Fruit fly (Drosophila melanogaster): ENCODE measurements around the gene DNAlig3.

Gene DNAlig3

dm6 chr3R:12398620-12399247 is 2.9 kb downstream of the DNAlig3 start, which contains the start of gene Cyp9f3 (continued):
- TF ChIP-seq Doc2 (GFP tag; IDR thresholded peaks at IDR 0.05) (no peak), CG4820 (GFP tag; optimal IDR thresholded peaks at IDR 0.05) (no peak), oc (tag; optimal IDR thresholded peaks at IDR 0.05) (no peak), BEAF-32 (GFP tag; optimal IDR thresholded peaks at IDR 0.05) (no peak), CG30431 (GFP tag; optimal IDR thresholded peaks at IDR 0.05) (no peak), CG2199 (GFP tag; IDR thresholded peaks at IDR 0.05) (no peak), Xbp1 (GFP tag; optimal IDR thresholded peaks at IDR 0.05) (no peak), az2 (GFP tag; optimal IDR thresholded peaks at IDR 0.05) (no peak), CG6765 (GFP tag; optimal IDR thresholded peaks at IDR 0.05) (no peak)

dm6 chr3R:12398054-12398453 is 3.6 kb downstream of the DNAlig3 start:
- peak; percentile 18 for TF ChIP-seq CG34376 (GFP tag; optimal IDR thresholded peaks at IDR 0.05)
- TF ChIP-seq D19A (tag; optimal IDR thresholded peaks at IDR 0.05), result peak; percentile 17
- TF ChIP-seq exex (tag; optimal IDR thresholded peaks at IDR 0.05), result peak; percentile 86
- no peak for TF ChIP-seq Hand (GFP tag; optimal IDR thresholded peaks at IDR 0.05)
- no peak for TF ChIP-seq CG2129 (GFP tag; IDR thresholded peaks at IDR 0.05; ENCODE audit: partially characterized antibody)
- no peak for TF ChIP-seq CG10209 (GFP tag; optimal IDR thresholded peaks at IDR 0.05)
- no peak for TF ChIP-seq eve (GFP tag; optimal IDR thresholded peaks at IDR 0.05)
- no peak for TF ChIP-seq YL-1 (GFP tag; optimal IDR thresholded peaks at IDR 0.05)
- no peak for TF ChIP-seq lbe (GFP tag; optimal IDR thresholded peaks at IDR 0.05)
- no peak for TF ChIP-seq Gug (GFP tag; IDR thresholded peaks at IDR 0.05)
- TF ChIP-seq CG7745 (tag; optimal IDR thresholded peaks at IDR 0.05), result peak; percentile 89
- TF ChIP-seq CG6813 (GFP tag; optimal IDR thresholded peaks at IDR 0.05), result peak; percentile 0
- peak; percentile 13 for TF ChIP-seq CG18476 (GFP tag; optimal IDR thresholded peaks at IDR 0.05)
- peak; percentile 67 for TF ChIP-seq mirr (GFP tag; optimal IDR thresholded peaks at IDR 0.05)

- TF ChIP-seq Ets65A (GFP tag) (peak; percentile 29), CG10654 (GFP tag; optimal IDR thresholded peaks at IDR 0.05) (no peak)
These were observed 5.8 kb downstream of the DNAlig3 start, which contains the start of the genes CG10096 and CG10097 for dm6 chr3R:12395880-12396279. TSS of gene CG10096 (minus strand) at chr3R:12395980. TSS of gene CG10097 (minus strand) at chr3R:12395980.

- no peak for TF ChIP-seq CG30020 (tag; optimal IDR thresholded peaks at IDR 0.05)
- no peak for TF ChIP-seq CG11085 (GFP tag; IDR thresholded peaks at IDR 0.05)
- peak; percentile 97 for TF ChIP-seq CG8359 (GFP tag; optimal IDR thresholded peaks at IDR 0.05; ENCODE audit: borderline replicate concordance)
- no peak for TF ChIP-seq Opbp (GFP tag; IDR thresholded peaks at IDR 0.05; ENCODE audit: partially characterized antibody)
These were observed 14.7 kb downstream of the DNAlig3 start, which contains the start of gene CG33098 for dm6 chr3R:12386965-12387364. TSS of gene CG33098 (plus strand) at chr3R:12387188.

dm6 chr3R:12385949-12386348 is 15.7 kb downstream of the DNAlig3 start, which contains the start of gene Sol1:
TSS of gene Sol1 (plus strand) at chr3R:12386249.
- TF ChIP-seq Bteb2 (GFP tag; optimal IDR thresholded peaks at IDR 0.05) (no peak), ara (GFP tag; IDR thresholded peaks at IDR 0.05) (no peak), CrebB (tag; optimal IDR thresholded peaks at IDR 0.05) (no peak), Awh (GFP tag; IDR thresholded peaks at IDR 0.05) (no peak), pita (GFP tag; optimal IDR thresholded peaks at IDR 0.05) (no peak), wek (GFP tag; optimal IDR thresholded peaks at IDR 0.05) (no peak), Oli (tag; optimal IDR thresholded peaks at IDR 0.05) (no peak), Scr (GFP tag; IDR thresholded peaks at IDR 0.05; ENCODE audit: partially characterized antibody) (no peak)

Data from whole organism, embryonic.